Worm (Caenorhabditis elegans): Measurements from ENCODE around the gene Y11D7A.5.

- TF ChIP-seq W03F9.2 (tag; optimal IDR thresholded peaks at IDR 0.05) (no peak), him-1 (tag; optimal IDR thresholded peaks at IDR 0.05) (no peak), dao-5 (tag; optimal IDR thresholded peaks at IDR 0.05) (no peak)
These were observed 28.4 kb downstream of the Y11D7A.5 start for ce11 chrIV:9216956-9217355.
